Fruit fly (Drosophila melanogaster) whole organism, pupa: ENCODE results near the gene sty.

Experiments
- CG12605 ChIP-seq: fragments of 200-800 bp; sonication (Bioruptor generic); IDR thresholded peaks from 2 replicates; pipeline ENCODE4 v1.3.6; 2022; ENCODE audit warnings: missing biosample characterization, missing genetic modification characterization
- Ets98B ChIP-seq: fragments of 200-800 bp; sonication (Bioruptor generic); IDR thresholded peaks from 2 replicates; pipeline ENCODE4 v1.3.6; 2022; ENCODE audit warnings: missing biosample characterization, missing genetic modification characterization
- Pif1A ChIP-seq: fragments of 200-800 bp; sonication (Bioruptor generic); optimal IDR thresholded peaks from 3 replicates; lab custom pipeline; 2016; ENCODE audit warnings: missing biosample characterization, missing genetic modification characterization
- Pif1B ChIP-seq: fragments of 200-800 bp; sonication (Bioruptor generic); optimal IDR thresholded peaks from 3 replicates; lab custom pipeline; 2016; ENCODE audit warnings: missing biosample characterization, missing genetic modification characterization
- rn ChIP-seq: fragments of 200-800 bp; sonication (Bioruptor generic); IDR thresholded peaks from 2 replicates; pipeline ENCODE4 v1.3.6; 2022; ENCODE audit warnings: missing biosample characterization, missing genetic modification characterization

DNA sequence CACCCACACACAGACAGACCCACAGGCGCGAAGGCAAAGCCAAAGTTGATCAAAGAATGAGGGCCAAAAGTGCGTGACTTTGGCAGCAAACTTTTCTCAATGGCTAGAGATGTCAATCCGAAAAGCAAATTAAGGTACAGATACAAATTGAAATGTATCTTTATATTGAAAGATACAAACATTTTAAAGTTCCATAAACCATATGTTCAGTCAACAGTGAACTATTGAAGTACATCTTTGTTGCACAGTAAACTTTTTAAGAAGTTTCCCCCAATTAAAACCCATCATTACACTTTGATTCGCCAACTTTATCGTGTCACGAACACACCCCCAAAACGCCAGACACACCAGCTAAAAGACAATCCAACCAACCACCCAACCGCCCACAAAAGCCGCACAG lies 13.0 kb downstream of the sty start:
- TF ChIP-seq Pif1B (GFP tag; lab: Kevin White, UChicago), result no peak
- no peak for TF ChIP-seq Pif1A (GFP tag; lab: Kevin White, UChicago)
- no peak for TF ChIP-seq CG12605 (GFP tag; lab: Robert Waterston, UW)
- no peak for TF ChIP-seq rn (GFP tag; lab: Robert Waterston, UW)
- no peak for TF ChIP-seq Ets98B
